Fruit fly (Drosophila melanogaster) whole organism, embryonic: ENCODE data around the gene Ae2.

Experiments
- Bgb ChIP-seq: fragments of 200-800 bp; sonication (Bioruptor generic); IDR thresholded peaks from 2 replicates; pipeline ENCODE4 v1.3.6; 2022; ENCODE audit warnings: missing biosample characterization, missing genetic modification characterization; ENCODE audit not compliant: partially characterized antibody
- CG10366 ChIP-seq: fragments of 200-800 bp; sonication (Bioruptor generic); IDR thresholded peaks from 2 replicates; pipeline ENCODE4 v1.3.6; 2022; ENCODE audit warnings: missing biosample characterization, missing genetic modification characterization
- CG12236 ChIP-seq: fragments of 200-800 bp; sonication (Bioruptor generic); optimal IDR thresholded peaks from 2 replicates; lab custom pipeline; 2016; ENCODE audit warnings: missing biosample characterization, missing genetic modification characterization
- CG13287 ChIP-seq: fragments of 200-800 bp; sonication (Bioruptor generic); IDR thresholded peaks from 2 replicates; pipeline ENCODE4 v1.3.6; 2022; ENCODE audit warnings: missing biosample characterization, missing genetic modification characterization; ENCODE audit not compliant: partially characterized antibody
- CG17359 ChIP-seq: fragments of 200-800 bp; sonication (Bioruptor generic); optimal IDR thresholded peaks from 3 replicates; lab custom pipeline; 2018; ENCODE audit warnings: missing biosample characterization, mild to moderate bottlenecking, missing genetic modification characterization, moderate library complexity
- CG17385 ChIP-seq: fragments of 200-800 bp; sonication (Bioruptor generic); optimal IDR thresholded peaks from 3 replicates; lab custom pipeline; 2018; ENCODE audit warnings: missing biosample characterization, mild to moderate bottlenecking, missing genetic modification characterization
- CG18764 ChIP-seq: fragments of 200-800 bp; sonication (Bioruptor generic); optimal IDR thresholded peaks from 3 replicates; lab custom pipeline; 2016; ENCODE audit warnings: missing biosample characterization, missing genetic modification characterization
- CG3163 ChIP-seq: fragments of 200-800 bp; sonication (Bioruptor generic); optimal IDR thresholded peaks from 3 replicates; lab custom pipeline; 2016; ENCODE audit warnings: missing biosample characterization, missing genetic modification characterization
- CG33213 ChIP-seq: fragments of 200-800 bp; sonication (Bioruptor generic); optimal IDR thresholded peaks from 3 replicates; lab custom pipeline; 2016; ENCODE audit warnings: missing biosample characterization, missing genetic modification characterization
- CG34224 ChIP-seq: fragments of 200-800 bp; sonication (Bioruptor generic); IDR thresholded peaks from 3 replicates; pipeline ENCODE4 v1.3.6; 2022; ENCODE audit warnings: missing biosample characterization, missing genetic modification characterization; ENCODE audit not compliant: partially characterized antibody
- CG4730 ChIP-seq: fragments of 200-800 bp; sonication (Bioruptor generic); IDR thresholded peaks from 2 replicates; pipeline ENCODE4 v1.3.6; 2022; ENCODE audit warnings: missing biosample characterization, missing genetic modification characterization
- CG5180 ChIP-seq: fragments of 200-800 bp; sonication (Bioruptor generic); optimal IDR thresholded peaks from 3 replicates; lab custom pipeline; 2017; ENCODE audit warnings: missing biosample characterization, missing genetic modification characterization, mild to moderate bottlenecking, moderate library complexity, missing genetic modification reagents
- CG5953 ChIP-seq: fragments of 200-800 bp; sonication (Bioruptor generic); IDR thresholded peaks from 2 replicates; pipeline ENCODE4 v1.3.6; 2022; ENCODE audit warnings: missing biosample characterization, missing genetic modification characterization
- CG7963 ChIP-seq: fragments of 200-800 bp; sonication (Bioruptor generic); IDR thresholded peaks from 3 replicates; pipeline ENCODE4 v1.3.6; 2022; ENCODE audit warnings: missing biosample characterization, missing genetic modification characterization; ENCODE audit not compliant: partially characterized antibody
- CG8924 ChIP-seq: fragments of 200-800 bp; optimal IDR thresholded peaks from 3 replicates; lab custom pipeline; 2019; ENCODE audit warnings: missing biosample characterization, mild to moderate bottlenecking, missing genetic modification characterization, moderate library complexity
- Deaf1 ChIP-seq: fragments of 200-800 bp; optimal IDR thresholded peaks from 3 replicates; lab custom pipeline; 2019; ENCODE audit warnings: missing biosample characterization, mild to moderate bottlenecking, missing genetic modification characterization, moderate library complexity
- Dek ChIP-seq: fragments of 200-800 bp; sonication (Bioruptor generic); optimal IDR thresholded peaks from 3 replicates; lab custom pipeline; 2019; ENCODE audit warnings: missing biosample characterization, mild to moderate bottlenecking, missing genetic modification characterization, moderate library complexity
- Dip2 ChIP-seq: fragments of 200-800 bp; sonication (Bioruptor generic); IDR thresholded peaks from 2 replicates; pipeline ENCODE4 v1.3.6; 2022; ENCODE audit warnings: missing biosample characterization, missing genetic modification characterization
- Elba2 ChIP-seq: fragments of 200-800 bp; sonication (Bioruptor generic); optimal IDR thresholded peaks from 3 replicates; lab custom pipeline; 2016; ENCODE audit warnings: missing biosample characterization, missing genetic modification characterization
- Ets65A ChIP-seq: fragments of 200-800 bp; sonication (Bioruptor generic); peaks from one replicate; lab custom pipeline; 2016; ENCODE audit warnings: missing biosample characterization, missing genetic modification characterization
- Gug ChIP-seq: fragments of 200-800 bp; sonication (Bioruptor generic); IDR thresholded peaks from 4 replicates; pipeline ENCODE4 v1.3.6; 2022; ENCODE audit warnings: missing biosample characterization, missing genetic modification characterization
- HLH54F ChIP-seq: fragments of 200-800 bp; sonication (Bioruptor generic); optimal IDR thresholded peaks from 3 replicates; lab custom pipeline; 2016; ENCODE audit warnings: missing biosample characterization, missing genetic modification characterization
- HLHmδ ChIP-seq: fragments of 200-800 bp; sonication (Bioruptor generic); optimal IDR thresholded peaks from 2 replicates; lab custom pipeline; 2018; ENCODE audit warnings: missing biosample characterization, mild to moderate bottlenecking, missing genetic modification characterization, moderate library complexity
- Hr51 ChIP-seq, 2 experiments: fragments of 200-800 bp; sonication (Bioruptor generic); optimal IDR thresholded peaks; 2 replicates in 1 of 2; 3 replicates in 1 of 2; lab custom pipeline; 2016 to 2018; ENCODE audit warnings: missing biosample characterization in 2 of 2, missing genetic modification characterization in 2 of 2, mild to moderate bottlenecking in 1 of 2, moderate library complexity in 1 of 2
- Kr ChIP-seq: fragments of 200-800 bp; sonication (Bioruptor generic); optimal IDR thresholded peaks from 2 replicates; lab custom pipeline; 2017; ENCODE audit warnings: missing biosample characterization, mild to moderate bottlenecking, missing genetic modification characterization
- Meics ChIP-seq: fragments of 200-800 bp; sonication (Bioruptor generic); optimal IDR thresholded peaks from 2 replicates; lab custom pipeline; 2017; ENCODE audit warnings: missing biosample characterization, mild to moderate bottlenecking, missing genetic modification characterization
- Mes4 ChIP-seq: fragments of 200-800 bp; sonication (Bioruptor generic); optimal IDR thresholded peaks from 2 replicates; lab custom pipeline; 2016; ENCODE audit warnings: missing biosample characterization, missing genetic modification characterization
- Oli ChIP-seq: fragments of 200-800 bp; sonication (Bioruptor generic); optimal IDR thresholded peaks from 2 replicates; lab custom pipeline; 2018; ENCODE audit warnings: missing biosample characterization, mild to moderate bottlenecking, missing genetic modification characterization, moderate library complexity
- Scr ChIP-seq: fragments of 200-800 bp; sonication (Bioruptor generic); IDR thresholded peaks from 2 replicates; pipeline ENCODE4 v1.3.6; 2022; ENCODE audit warnings: missing biosample characterization, missing genetic modification characterization; ENCODE audit not compliant: partially characterized antibody
- Usf ChIP-seq: fragments of 200-800 bp; sonication (Bioruptor generic); optimal IDR thresholded peaks from 2 replicates; lab custom pipeline; 2017; ENCODE audit warnings: missing genotype, missing biosample characterization, missing genetic modification characterization
- br ChIP-seq: fragments of >200 bp; optimal IDR thresholded peaks from 2 replicates; lab custom pipeline; 2017
- ci ChIP-seq: fragments of 200-800 bp; sonication (Bioruptor generic); IDR thresholded peaks from 3 replicates; pipeline ENCODE4 v1.3.6; 2022; ENCODE audit warnings: missing biosample characterization, missing genetic modification characterization
- corto ChIP-seq: fragments of 200-800 bp; sonication (Bioruptor generic); optimal IDR thresholded peaks from 2 replicates; lab custom pipeline; 2016; ENCODE audit warnings: missing biosample characterization, mild to moderate bottlenecking, missing genetic modification characterization, moderate library complexity
- dmrt99B ChIP-seq: fragments of 200-800 bp; sonication (Bioruptor generic); optimal IDR thresholded peaks from 2 replicates; lab custom pipeline; 2018; ENCODE audit warnings: missing biosample characterization, mild to moderate bottlenecking, missing genetic modification characterization, moderate library complexity
- esg ChIP-seq: fragments of 200-800 bp; sonication (Bioruptor generic); conservative IDR thresholded peaks from 2 replicates; pipeline ENCODE4 v1.3.6; 2022; ENCODE audit warnings: missing biosample characterization, missing genetic modification characterization
- fd64A ChIP-seq: fragments of 200-800 bp; sonication (Bioruptor generic); optimal IDR thresholded peaks from 3 replicates; lab custom pipeline; 2018; ENCODE audit warnings: missing biosample characterization, mild to moderate bottlenecking, missing genetic modification characterization
- h ChIP-seq: fragments of >200 bp; optimal IDR thresholded peaks from 2 replicates; lab custom pipeline; 2017
- kah ChIP-seq: fragments of 200-800 bp; sonication (Bioruptor generic); optimal IDR thresholded peaks from 2 replicates; lab custom pipeline; 2018; ENCODE audit warnings: missing biosample characterization, mild to moderate bottlenecking, missing genetic modification characterization
- lab ChIP-seq: fragments of 200-800 bp; sonication (Bioruptor generic); optimal IDR thresholded peaks from 3 replicates; lab custom pipeline; 2017; ENCODE audit warnings: missing biosample characterization, missing genetic modification characterization, mild to moderate bottlenecking, moderate library complexity, missing genetic modification reagents
- oc ChIP-seq: fragments of 200-800 bp; sonication (Bioruptor generic); optimal IDR thresholded peaks from 2 replicates; lab custom pipeline; 2018; ENCODE audit warnings: missing biosample characterization, mild to moderate bottlenecking, missing genetic modification characterization, moderate library complexity
- pros ChIP-seq: fragments of 200-800 bp; sonication (Bioruptor generic); optimal IDR thresholded peaks from 3 replicates; lab custom pipeline; 2019; ENCODE audit warnings: missing biosample characterization, mild to moderate bottlenecking, missing genetic modification characterization, moderate library complexity
- ranshi ChIP-seq: fragments of 200-800 bp; sonication (Bioruptor generic); IDR thresholded peaks from 2 replicates; pipeline ENCODE4 v1.3.6; 2022; ENCODE audit warnings: missing biosample characterization, missing genetic modification characterization
- sd ChIP-seq: fragments of 200-800 bp; sonication (Bioruptor generic); optimal IDR thresholded peaks from 3 replicates; lab custom pipeline; 2018; ENCODE audit warnings: missing biosample characterization, mild to moderate bottlenecking, missing genetic modification characterization, moderate library complexity
- sens ChIP-seq: fragments of 200-800 bp; sonication (Bioruptor generic); peaks from one replicate; lab custom pipeline; 2016; ENCODE audit warnings: missing biosample characterization, missing genetic modification characterization
- sr ChIP-seq: fragments of 200-800 bp; sonication (Bioruptor generic); IDR thresholded peaks from 3 replicates; pipeline ENCODE4 v1.3.6; 2022; ENCODE audit warnings: missing biosample characterization, missing genetic modification characterization
- stwl ChIP-seq: fragments of 200-800 bp; sonication (Bioruptor generic); optimal IDR thresholded peaks from 3 replicates; lab custom pipeline; 2018; ENCODE audit warnings: missing biosample characterization, mild to moderate bottlenecking, missing genetic modification characterization, moderate library complexity
- tll ChIP-seq, 2 experiments: fragments of 200-800 bp in 1 of 2; fragments of >200 bp in 1 of 2; sonication (Bioruptor generic) in 1 of 2; optimal IDR thresholded peaks; 2 replicates each; lab custom pipeline; 2017 to 2019; ENCODE audit warnings: missing biosample characterization in 2 of 2, missing genetic modification characterization in 2 of 2, mild to moderate bottlenecking in 1 of 2, moderate library complexity in 1 of 2
- unpg ChIP-seq: fragments of 200-800 bp; sonication (Bioruptor generic); optimal IDR thresholded peaks from 3 replicates; lab custom pipeline; 2018; ENCODE audit warnings: missing biosample characterization, mild to moderate bottlenecking, missing genetic modification characterization, moderate library complexity
- vvl ChIP-seq: fragments of 200-800 bp; sonication (Bioruptor generic); IDR thresholded peaks from 2 replicates; pipeline ENCODE4 v1.3.6; 2022; ENCODE audit warnings: missing biosample characterization, missing genetic modification characterization
- zen2 ChIP-seq: fragments of 200-800 bp; sonication (Bioruptor generic); IDR thresholded peaks from 3 replicates; pipeline ENCODE4 v1.3.6; 2022; ENCODE audit warnings: missing biosample characterization, missing genetic modification characterization; ENCODE audit not compliant: partially characterized antibody

Ae2 gene

dm6 chr3L:9762036-9762597 is 1.2 kb upstream of the Ae2 start (continued):
- no peak for TF ChIP-seq CG7963 (GFP tag; lab: Robert Waterston, UW)
- TF ChIP-seq Usf (GFP tag; lab: Kevin White, UChicago) = no peak
- no peak for TF ChIP-seq CG5953 (GFP tag; lab: Robert Waterston, UW)
- TF ChIP-seq corto (GFP tag; lab: Kevin White, UChicago) = no peak
- TF ChIP-seq CG17359 (tag; lab: Kevin White, UChicago) = peak; percentile 4
- TF ChIP-seq zen2 (GFP tag; lab: Robert Waterston, UW) = no peak
- TF ChIP-seq CG12236 = no peak
- TF ChIP-seq ranshi (GFP tag; lab: Robert Waterston, UW) = no peak
- no peak for TF ChIP-seq tll (GFP tag; optimal IDR thresholded peaks at IDR 0.05; lab: Kevin White, UChicago)
- TF ChIP-seq lab (GFP tag; lab: Kevin White, UChicago) = peak; percentile 80
- no peak for TF ChIP-seq oc
- no peak for TF ChIP-seq dmrt99B
- TF ChIP-seq CG33213 (GFP tag; lab: Kevin White, UChicago) = no peak
- no peak for TF ChIP-seq CG4730
- no peak for TF ChIP-seq Ets65A
- TF ChIP-seq Dip2 = no peak
- TF ChIP-seq CG18764 (GFP tag; lab: Kevin White, UChicago) = no peak
- no peak for TF ChIP-seq HLHmδ (GFP tag; lab: Kevin White, UChicago)
- TF ChIP-seq Kr (GFP tag; lab: Kevin White, UChicago) = no peak
- TF ChIP-seq HLH54F (GFP tag; lab: Kevin White, UChicago) = no peak
- 0 out of 2 replicates have a peak, but pooled peaks have one; percentile 41 for TF ChIP-seq vvl (GFP tag; lab: Robert Waterston, UW)
- TF ChIP-seq Hr51 (GFP tag; optimal IDR thresholded peaks at IDR 0.05; lab: Kevin White, UChicago) = peak in 1 of 2 experiments; percentile 18
- TF ChIP-seq Scr (GFP tag; lab: Robert Waterston, UW) = no peak
- TF ChIP-seq Dek (tag; lab: Kevin White, UChicago) = no peak
- peak; percentile 7 for TF ChIP-seq kah (GFP tag; lab: Kevin White, UChicago)
- TF ChIP-seq CG13287 (GFP tag; lab: Robert Waterston, UW) = peak; percentile 24; the same call in 1 of the 2 replicates
- no peak for TF ChIP-seq Elba2 (GFP tag; lab: Kevin White, UChicago)
- TF ChIP-seq sr (GFP tag; lab: Robert Waterston, UW) = no peak
- no peak for TF ChIP-seq stwl (tag; lab: Kevin White, UChicago)
- peak; percentile 83 for TF ChIP-seq ci (GFP tag; lab: Robert Waterston, UW)
- TF ChIP-seq CG5180 (GFP tag; lab: Kevin White, UChicago) = no peak
- no peak for TF ChIP-seq sd (tag; lab: Kevin White, UChicago)
- peak; percentile 6 for TF ChIP-seq unpg (GFP tag; lab: Kevin White, UChicago)
- no peak for TF ChIP-seq h (lab: Kevin White, UChicago)
- no peak for TF ChIP-seq esg (GFP tag; lab: Robert Waterston, UW)
- no peak for TF ChIP-seq Oli (tag; lab: Kevin White, UChicago)
- TF ChIP-seq CG17385 (GFP tag; lab: Kevin White, UChicago) = no peak
- TF ChIP-seq fd64A (GFP tag; lab: Kevin White, UChicago) = peak; percentile 23
- peak; percentile 79 for TF ChIP-seq sens (GFP tag; lab: Kevin White, UChicago)
- TF ChIP-seq pros (GFP tag; lab: Kevin White, UChicago) = no peak
- TF ChIP-seq Mes4 (GFP tag; lab: Kevin White, UChicago) = peak; percentile 26
- TF ChIP-seq CG3163 (GFP tag; lab: Kevin White, UChicago) = peak; percentile 64
- no peak for TF ChIP-seq br (lab: Kevin White, UChicago)
- 0 out of 3 replicates have a peak, but pooled peaks have one; percentile 36 for TF ChIP-seq CG34224
- TF ChIP-seq Bgb (GFP tag; lab: Robert Waterston, UW) = peak; percentile 56; the same call in 1 of the 2 replicates
- no peak for TF ChIP-seq Deaf1
- TF ChIP-seq Meics (GFP tag; lab: Kevin White, UChicago) = peak; percentile 20
- TF ChIP-seq Gug (GFP tag; lab: Robert Waterston, UW) = no peak
- no peak for TF ChIP-seq CG10366 (GFP tag; lab: Robert Waterston, UW)
- no peak for TF ChIP-seq CG8924
